Worm (Caenorhabditis elegans) whole organism, midembryonic: ENCODE data around the gene ptr-18.

Experiments
- T22C8.4 ChIP-seq: fragments of 200-800 bp; sonication (Bioruptor generic); IDR thresholded peaks from 2 replicates; pipeline ENCODE4 v1.3.6; 2022; ENCODE audit warnings: missing genetic modification characterization, missing compliant biosample characterization
- cog-1 ChIP-seq: sonication (generic microtip); optimal IDR thresholded peaks from 2 replicates; lab custom pipeline; 2016; ENCODE audit warnings: missing genetic modification characterization, missing compliant biosample characterization
- flt-1 ChIP-seq: fragments of 200-800 bp; sonication (Bioruptor generic); IDR thresholded peaks from 2 replicates; pipeline ENCODE4 v1.3.6; 2022; ENCODE audit warnings: missing genetic modification characterization, missing compliant biosample characterization
- klf-2 ChIP-seq: fragments of 200-800 bp; sonication (Bioruptor generic); conservative IDR thresholded peaks from 2 replicates; pipeline ENCODE4 v1.3.6; 2022; ENCODE audit warnings: missing genetic modification reagents, missing genetic modification characterization, missing compliant biosample characterization
- med-1 ChIP-seq: sonication (generic microtip); optimal IDR thresholded peaks from 2 replicates; lab custom pipeline; 2017; ENCODE audit warnings: missing genetic modification characterization, mild to moderate bottlenecking, missing compliant biosample characterization, antibody characterized with exemption, missing genetic modification reagents; ENCODE audit not compliant: insufficient read depth
- ref-1 ChIP-seq: fragments of 200-800 bp; sonication (Bioruptor generic); conservative IDR thresholded peaks from 2 replicates; pipeline ENCODE4 v1.3.6; 2022; ENCODE audit warnings: missing genetic modification reagents, missing genetic modification characterization, missing compliant biosample characterization
- tab-1 ChIP-seq: fragments of 200-800 bp; sonication (Bioruptor generic); IDR thresholded peaks from 2 replicates; pipeline ENCODE4 v1.3.6; 2022; ENCODE audit warnings: missing genetic modification characterization, missing compliant biosample characterization
- ztf-23 ChIP-seq: fragments of 200-800 bp; sonication (Bioruptor generic); IDR thresholded peaks from 2 replicates; pipeline ENCODE4 v1.3.6; 2022; ENCODE audit warnings: missing genetic modification reagents, missing genetic modification characterization, missing compliant biosample characterization
- ztf-29 ChIP-seq: fragments of 200-800 bp; sonication (Bioruptor generic); IDR thresholded peaks from 2 replicates; pipeline ENCODE4 v1.3.6; 2022; ENCODE audit warnings: missing genetic modification reagents, missing genetic modification characterization, missing compliant biosample characterization

ce11 chrII:13000753-13001152 lies 35.4 kb downstream of the ptr-18 start, which contains the start of gene Y38F1A.8:
- TF ChIP-seq ztf-23 (GFP tag; lab: Robert Waterston, UW) (no peak), ztf-29 (GFP tag; lab: Robert Waterston, UW) (no peak), klf-2 (GFP tag; lab: Robert Waterston, UW) (no peak), flt-1 (GFP tag; lab: Robert Waterston, UW) (no peak), cog-1 (tag; lab: Kevin White, UChicago) (no peak), T22C8.4 (GFP tag; lab: Robert Waterston, UW) (no peak), ref-1 (GFP tag; lab: Robert Waterston, UW) (no peak), tab-1 (GFP tag; lab: Robert Waterston, UW) (no peak), med-1 (GFP tag; lab: Kevin White, UChicago) (no peak)
